Worm (Caenorhabditis elegans): ENCODE data around the gene F40A3.3.

F40A3.3 gene

DNA sequence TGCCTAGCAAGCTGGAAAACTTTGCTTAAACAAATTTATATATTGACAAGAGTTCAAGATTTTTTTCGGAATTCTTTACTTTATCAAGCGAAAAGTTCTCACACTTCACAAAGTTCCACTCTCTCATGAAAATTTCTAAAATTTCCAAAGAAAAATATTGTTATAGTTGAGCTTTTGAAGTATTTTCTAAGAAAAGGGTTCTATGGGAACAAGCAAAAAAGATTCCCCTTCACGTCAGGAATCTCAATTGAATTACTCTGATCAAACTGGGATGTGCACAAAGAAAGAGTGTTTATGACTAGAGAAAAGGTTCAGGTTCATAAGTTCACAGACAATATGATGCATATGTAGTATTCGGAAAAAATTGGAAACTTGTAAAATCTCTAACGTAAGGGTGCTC, 27.1 kb downstream of the F40A3.3 start:
- TF ChIP-seq him-1 (tag; optimal IDR thresholded peaks at IDR 0.05): no peak
- TF ChIP-seq dao-5 (tag; optimal IDR thresholded peaks at IDR 0.05): no peak

DNA sequence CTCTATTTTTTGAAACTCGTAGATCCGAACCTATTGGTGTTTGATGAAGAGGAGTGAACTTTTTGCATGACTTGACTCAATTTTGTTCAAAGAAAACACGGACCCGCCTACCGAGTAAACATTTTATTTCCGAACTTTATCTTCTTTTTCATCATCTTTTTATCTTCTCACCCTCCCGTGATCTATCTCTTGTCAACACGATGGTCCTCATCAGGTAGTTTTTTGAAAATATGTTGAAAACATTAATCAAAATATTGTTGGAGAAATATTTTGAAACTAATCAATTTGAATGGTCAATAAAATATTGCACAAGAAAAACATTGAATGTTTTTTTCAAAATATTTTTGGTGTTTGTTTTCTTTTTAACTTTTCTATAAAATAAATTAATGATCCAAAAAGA, 31.2 kb downstream of the F40A3.3 start:
- TF ChIP-seq dao-5 (tag; optimal IDR thresholded peaks at IDR 0.05): no peak
- no peak for TF ChIP-seq him-1 (tag; optimal IDR thresholded peaks at IDR 0.05)
- TF ChIP-seq W03F9.2 (tag; optimal IDR thresholded peaks at IDR 0.05): no peak

DNA sequence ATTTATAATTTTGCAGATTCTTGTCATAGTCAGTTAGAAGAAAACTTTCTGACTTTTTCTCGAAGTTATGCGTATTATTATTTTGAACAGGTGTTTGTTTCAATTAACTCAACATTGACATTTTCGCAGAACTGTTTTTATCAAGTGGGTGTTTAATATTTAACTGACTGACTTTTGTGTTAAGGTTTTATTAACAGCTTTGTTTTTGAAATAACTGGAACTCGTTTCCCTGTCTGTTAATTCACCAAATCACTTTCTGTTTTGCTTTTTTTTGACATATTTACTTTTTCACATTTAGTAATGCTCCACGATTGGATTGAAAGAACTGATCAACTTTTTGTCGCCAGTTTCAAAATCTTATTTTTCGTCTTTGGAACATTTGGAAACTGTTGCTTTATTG, 48.2 kb downstream of the F40A3.3 start, which contains the start of gene srsx-7:
Gene srsx-7 (plus strand): TSS at position 301 of the 400 bp plus-strand sequence.
- TF ChIP-seq dao-5 (tag; optimal IDR thresholded peaks at IDR 0.05) (no peak), him-1 (tag; optimal IDR thresholded peaks at IDR 0.05) (no peak), W03F9.2 (tag; optimal IDR thresholded peaks at IDR 0.05) (no peak)

DNA sequence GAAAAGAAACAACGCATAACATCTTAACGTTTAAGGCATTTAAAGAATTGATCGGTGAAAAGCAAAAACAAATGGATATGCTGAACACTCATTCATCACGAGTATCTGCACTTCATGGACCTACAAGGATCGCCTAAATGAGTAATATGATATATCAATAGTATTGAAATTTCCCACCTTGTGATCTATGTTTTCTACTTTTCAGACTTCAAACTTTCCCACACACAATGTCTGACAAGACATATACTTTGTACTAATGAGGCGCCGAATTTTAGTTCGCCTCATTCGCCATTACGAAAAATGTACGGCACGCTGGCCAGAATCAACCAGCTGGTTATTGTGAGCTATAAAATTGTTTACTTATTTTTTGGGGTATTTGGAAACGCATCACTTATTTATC, 49.5 kb downstream of the F40A3.3 start, which contains the start of gene srsx-6:
Gene srsx-6 (plus strand): TSS at position 301 of the 400 bp plus-strand sequence.
- TF ChIP-seq him-1 (tag; optimal IDR thresholded peaks at IDR 0.05) (no peak), dao-5 (tag; optimal IDR thresholded peaks at IDR 0.05) (no peak), W03F9.2 (tag; optimal IDR thresholded peaks at IDR 0.05) (no peak)
